Worm (Caenorhabditis elegans) whole organism, early embryonic: Measurements from ENCODE around the gene arrd-8.

Experiments
- B0310.2 ChIP-seq: sonication (generic microtip); optimal IDR thresholded peaks from 2 replicates; lab custom pipeline; 2016; ENCODE audit warnings: mild to moderate bottlenecking, missing genetic modification characterization, missing compliant biosample characterization
- aly-1 ChIP-seq: sonication (generic microtip); optimal IDR thresholded peaks from 2 replicates; lab custom pipeline; 2016; ENCODE audit warnings: missing genetic modification characterization, missing compliant biosample characterization
- ama-1 ChIP-seq: fragments of 150-350 bp; optimal IDR thresholded peaks from 2 replicates; lab custom pipeline; 2014
- ceh-36 ChIP-seq: sonication (generic microtip); optimal IDR thresholded peaks from 2 replicates; lab custom pipeline; 2016; ENCODE audit warnings: missing genetic modification characterization, inconsistent platforms, missing compliant biosample characterization

- no peak for TF ChIP-seq ceh-36 (tag; lab: Kevin White, UChicago)
- no peak for TF ChIP-seq ama-1 (lab: Kevin White, UChicago)
- no peak for TF ChIP-seq B0310.2 (tag; lab: Kevin White, UChicago)
- TF ChIP-seq aly-1 = no peak
These were observed 6.6 kb upstream of the arrd-8 start for ce11 chrII:12058298-12058697.
